Worm (Caenorhabditis elegans) whole organism, L3 larva: ENCODE measurements around the gene R13D11.10.

Source experiments
- aly-2 ChIP-seq: fragments of 150-350 bp; optimal IDR thresholded peaks from 2 replicates; lab custom pipeline; 2014; ENCODE audit warnings: missing biosample characterization, missing genetic modification characterization
- ama-1 ChIP-seq: fragments of 150-350 bp; optimal IDR thresholded peaks from 2 replicates; lab custom pipeline; 2018
- elt-1 ChIP-seq: fragments of 150-350 bp; optimal IDR thresholded peaks from 2 replicates; lab custom pipeline; 2014; ENCODE audit warnings: missing biosample characterization, missing genetic modification characterization
- fkh-10 ChIP-seq: sonication (generic microtip); optimal IDR thresholded peaks from 2 replicates; lab custom pipeline; 2017; ENCODE audit warnings: missing biosample characterization, missing genetic modification reagents, missing genetic modification characterization
- lin-15B ChIP-seq: fragments of 150-350 bp; optimal IDR thresholded peaks from 2 replicates; lab custom pipeline; 2014; ENCODE audit warnings: missing biosample characterization, missing genetic modification characterization
- nhr-11 ChIP-seq: fragments of 150-350 bp; optimal IDR thresholded peaks from 2 replicates; lab custom pipeline; 2014; ENCODE audit warnings: missing biosample characterization, missing genetic modification characterization
- nhr-12 ChIP-seq: fragments of 150-350 bp; optimal IDR thresholded peaks from 2 replicates; lab custom pipeline; 2014; ENCODE audit warnings: missing biosample characterization, missing genetic modification characterization
- nhr-67 ChIP-seq: fragments of 150-350 bp; optimal IDR thresholded peaks from 2 replicates; lab custom pipeline; 2014; ENCODE audit warnings: missing biosample characterization, missing genetic modification characterization
- pqm-1 ChIP-seq: fragments of 150-350 bp; optimal IDR thresholded peaks from 2 replicates; lab custom pipeline; 2017; ENCODE audit warnings: missing biosample characterization, missing genetic modification characterization, inconsistent platforms
- skn-1 ChIP-seq: fragments of 150-350 bp; optimal IDR thresholded peaks from 2 replicates; lab custom pipeline; 2014; ENCODE audit warnings: missing biosample characterization, missing genetic modification characterization
- unc-62 ChIP-seq: fragments of 150-350 bp; sonication (generic microtip); optimal IDR thresholded peaks from 4 replicates; lab custom pipeline; 2014; ENCODE audit warnings: missing biosample characterization, missing genetic modification reagents, missing genetic modification characterization
- zag-1 ChIP-seq: fragments of 150-350 bp; optimal IDR thresholded peaks from 2 replicates; lab custom pipeline; 2014; ENCODE audit warnings: missing biosample characterization, missing genetic modification characterization
- ztf-11 ChIP-seq: fragments of 150-350 bp; optimal IDR thresholded peaks from 2 replicates; lab custom pipeline; 2014; ENCODE audit warnings: missing biosample characterization, missing genetic modification characterization
- ztf-4 ChIP-seq: fragments of 150-350 bp; optimal IDR thresholded peaks from 2 replicates; lab custom pipeline; 2014; ENCODE audit warnings: missing biosample characterization, missing genetic modification characterization

DNA sequence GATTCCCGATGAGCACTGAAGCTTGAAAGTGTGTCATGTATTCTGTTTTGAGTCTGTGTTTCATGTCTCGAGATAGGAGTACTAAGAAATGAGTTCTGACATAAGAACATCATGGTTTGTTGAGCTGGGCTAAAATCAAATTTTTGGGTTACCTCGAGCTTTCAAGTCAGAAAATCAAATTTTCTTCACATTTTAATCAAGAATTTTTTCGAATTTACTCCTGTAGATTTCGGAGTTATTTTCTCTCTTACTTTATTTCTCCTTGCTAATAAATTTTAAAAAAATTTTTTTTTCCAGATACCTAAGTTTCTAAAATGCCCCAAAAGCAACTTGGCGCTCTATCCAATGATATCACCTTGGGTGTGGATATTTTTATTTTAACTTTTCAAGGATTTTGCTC is 13.1 kb upstream of the R13D11.10 start, which contains the start of gene F41H8.2:
- TF ChIP-seq lin-15B (no peak), zag-1 (tag; lab: Kevin White, UChicago) (no peak), ama-1 (lab: Kevin White, UChicago) (no peak), nhr-12 (tag; lab: Kevin White, UChicago) (no peak), elt-1 (no peak), pqm-1 (no peak), nhr-11 (no peak), nhr-67 (tag; lab: Kevin White, UChicago) (no peak), ztf-11 (tag; lab: Kevin White, UChicago) (no peak), aly-2 (no peak), fkh-10 (GFP tag; lab: Kevin White, UChicago) (no peak), unc-62 (GFP tag; lab: Kevin White, UChicago) (no peak), ztf-4 (tag; lab: Kevin White, UChicago) (no peak), skn-1 (tag; lab: Kevin White, UChicago) (no peak)
